Fruit fly (Drosophila melanogaster) whole organism, prepupa: ENCODE data around the gene Ddx1.

Experiments
- CG15336 ChIP-seq: fragments of 200-800 bp; sonication (Bioruptor generic); IDR thresholded peaks from 2 replicates; pipeline ENCODE4 v1.3.6; 2022; ENCODE audit warnings: missing biosample characterization, missing genetic modification characterization
- CG34406 ChIP-seq: fragments of 200-800 bp; sonication (Bioruptor generic); optimal IDR thresholded peaks from 3 replicates; lab custom pipeline; 2016; ENCODE audit warnings: missing biosample characterization, missing genetic modification characterization
- CG6854 ChIP-seq: fragments of 200-800 bp; sonication (Bioruptor generic); optimal IDR thresholded peaks from 2 replicates; lab custom pipeline; 2017; ENCODE audit warnings: missing biosample characterization, mild to moderate bottlenecking, missing genetic modification characterization
- CG8119 ChIP-seq: fragments of 200-800 bp; sonication (Bioruptor generic); IDR thresholded peaks from 3 replicates; pipeline ENCODE4 v1.3.6; 2022; ENCODE audit warnings: missing biosample characterization, missing genetic modification characterization
- Gug ChIP-seq: fragments of 200-800 bp; sonication (Bioruptor generic); IDR thresholded peaks from 2 replicates; pipeline ENCODE4 v1.3.6; 2022; ENCODE audit warnings: missing biosample characterization, missing genetic modification characterization
- Hr4 ChIP-seq: fragments of 200-800 bp; sonication (Bioruptor generic); optimal IDR thresholded peaks from 3 replicates; lab custom pipeline; 2016; ENCODE audit warnings: missing biosample characterization, missing genetic modification characterization
- Sox102F ChIP-seq: fragments of 200-800 bp; sonication (Bioruptor generic); optimal IDR thresholded peaks from 2 replicates; lab custom pipeline; 2016; ENCODE audit warnings: missing biosample characterization, mild to moderate bottlenecking, missing genetic modification characterization
- Sox14 ChIP-seq: fragments of 200-800 bp; sonication (Bioruptor generic); optimal IDR thresholded peaks from 3 replicates; lab custom pipeline; 2016; ENCODE audit warnings: missing biosample characterization, missing genetic modification characterization
- achi ChIP-seq: fragments of 200-800 bp; sonication (Bioruptor generic); optimal IDR thresholded peaks from 3 replicates; lab custom pipeline; 2016; ENCODE audit warnings: missing biosample characterization, missing genetic modification characterization
- esn ChIP-seq: fragments of 200-800 bp; sonication (Bioruptor generic); optimal IDR thresholded peaks from 2 replicates; lab custom pipeline; 2016; ENCODE audit warnings: missing biosample characterization, mild to moderate bottlenecking, missing genetic modification characterization, moderate library complexity
- fd59A ChIP-seq: fragments of 200-800 bp; sonication (Bioruptor generic); optimal IDR thresholded peaks from 2 replicates; lab custom pipeline; 2017; ENCODE audit warnings: missing biosample characterization, mild to moderate bottlenecking, missing genetic modification characterization, missing genetic modification reagents
- net ChIP-seq: fragments of 200-800 bp; sonication (Bioruptor generic); optimal IDR thresholded peaks from 3 replicates; lab custom pipeline; 2016; ENCODE audit warnings: missing biosample characterization, missing genetic modification characterization
- spab ChIP-seq: fragments of 200-800 bp; sonication (Bioruptor generic); optimal IDR thresholded peaks from 2 replicates; lab custom pipeline; 2017; ENCODE audit warnings: missing biosample characterization, mild to moderate bottlenecking, missing genetic modification characterization, missing genetic modification reagents
- svp ChIP-seq: fragments of 200-800 bp; sonication (Bioruptor generic); peaks from one replicate; lab custom pipeline; 2016; ENCODE audit warnings: missing biosample characterization, missing genetic modification characterization
- topi ChIP-seq: fragments of 200-800 bp; sonication (Bioruptor generic); optimal IDR thresholded peaks from 3 replicates; lab custom pipeline; 2016; ENCODE audit warnings: missing biosample characterization, missing genetic modification characterization

The Ddx1 gene

DNA sequence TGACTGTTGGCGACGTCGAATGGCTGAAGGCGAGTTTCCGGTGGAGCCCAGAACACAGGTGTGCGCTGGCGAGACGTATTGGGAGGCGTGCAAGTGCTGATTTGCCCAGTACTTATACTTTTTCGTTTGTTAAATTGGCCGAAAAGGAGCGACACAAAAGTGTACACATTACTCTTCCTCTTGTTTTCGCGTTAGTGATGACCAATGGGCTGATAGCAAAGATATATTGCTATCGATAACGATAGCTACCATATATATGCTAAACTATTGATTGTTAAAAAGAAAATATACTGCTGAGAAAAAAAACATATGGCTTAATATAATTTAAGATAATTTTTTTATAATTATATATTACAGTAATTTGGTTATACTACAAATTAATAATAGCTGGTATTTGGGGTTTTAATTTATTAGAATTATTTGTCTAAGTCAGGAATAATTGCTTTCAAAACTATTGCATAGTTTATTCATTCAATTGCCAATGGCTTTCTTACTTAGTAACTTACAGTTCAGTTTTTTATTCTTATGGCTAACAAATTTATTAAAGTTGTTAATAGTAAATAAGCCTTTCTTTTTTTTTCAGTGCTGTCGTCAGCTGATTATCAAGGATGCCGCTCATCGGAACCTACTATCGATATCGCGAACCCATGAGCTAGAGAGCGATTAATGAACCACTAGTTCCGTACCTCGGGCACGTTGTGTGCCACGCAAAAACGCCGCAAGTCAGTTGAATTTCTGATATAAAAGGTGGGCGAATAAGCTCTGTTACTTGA, 25.0 kb downstream of the Ddx1 start, which contains the start of the genes Hem and IleRS (continued):
- TF ChIP-seq fd59A (GFP tag; lab: Kevin White, UChicago) (peak; percentile 71), CG15336 (peak; percentile 84), CG34406 (peak; percentile 93), CG6854 (GFP tag; lab: Kevin White, UChicago) (no peak), Hr4 (peak; percentile 90), esn (peak; percentile 92), CG8119 (GFP tag; lab: Robert Waterston, UW) (peak; percentile 89; the same call in 2 of the 3 replicates), Sox14 (GFP tag; lab: Kevin White, UChicago) (peak; percentile 86), topi (GFP tag; lab: Kevin White, UChicago) (peak; percentile 89), net (GFP tag; lab: Kevin White, UChicago) (no peak), Sox102F (GFP tag; lab: Kevin White, UChicago) (peak; percentile 69), Gug (peak; percentile 84), spab (GFP tag; lab: Kevin White, UChicago) (no peak), svp (GFP tag; lab: Kevin White, UChicago) (peak; percentile 91), achi (peak; percentile 91)
